Worm (Caenorhabditis elegans) whole organism, L1 larva: ENCODE data around the gene str-90.

Experiments used
- ama-1 ChIP-seq: fragments of 150-350 bp; optimal IDR thresholded peaks from 2 replicates; lab custom pipeline; 2014
- ces-1 ChIP-seq: fragments of 150-350 bp; optimal IDR thresholded peaks from 2 replicates; lab custom pipeline; 2014; ENCODE audit warnings: missing biosample characterization, missing genetic modification reagents, missing genetic modification characterization
- lin-13 ChIP-seq: fragments of 150-350 bp; optimal IDR thresholded peaks from 2 replicates; lab custom pipeline; 2014; ENCODE audit warnings: missing biosample characterization, missing genetic modification reagents, missing genetic modification characterization
- lir-3 ChIP-seq: sonication (generic microtip); optimal IDR thresholded peaks from 2 replicates; lab custom pipeline; 2016; ENCODE audit warnings: mild to moderate bottlenecking, missing genetic modification characterization, moderate library complexity, missing compliant biosample characterization; ENCODE audit not compliant: poor library complexity
- mdl-1 ChIP-seq, 2 experiments: fragments of 150-350 bp; optimal IDR thresholded peaks; 2 replicates each; lab custom pipeline; 2014 to 2017; ENCODE audit warnings: missing biosample characterization in 2 of 2, missing genetic modification characterization in 2 of 2, inconsistent platforms in 1 of 2
- nhr-19 ChIP-seq: fragments of 200-800 bp; sonication (Bioruptor generic); conservative IDR thresholded peaks from 2 replicates; pipeline ENCODE4 v1.3.6; 2022; ENCODE audit warnings: missing genetic modification characterization, missing compliant biosample characterization
- nhr-28 ChIP-seq: fragments of 150-350 bp; optimal IDR thresholded peaks from 2 replicates; lab custom pipeline; 2014; ENCODE audit warnings: missing biosample characterization, missing genetic modification characterization
- nhr-71 ChIP-seq: sonication (generic microtip); optimal IDR thresholded peaks from 2 replicates; lab custom pipeline; 2016; ENCODE audit warnings: mild to moderate bottlenecking, missing genetic modification characterization, moderate library complexity, missing compliant biosample characterization
- pqm-1 ChIP-seq: sonication (generic microtip); optimal IDR thresholded peaks from 3 replicates; lab custom pipeline; 2017; ENCODE audit warnings: missing biosample characterization, missing genetic modification characterization
- tlp-1 ChIP-seq: fragments of 150-350 bp; optimal IDR thresholded peaks from 2 replicates; lab custom pipeline; 2014; ENCODE audit warnings: missing biosample characterization, missing genetic modification characterization

ce11 chrV:8145329-8145728 is 42.3 kb downstream of the str-90 start, which contains the start of gene D1014.13:
- no peak for TF ChIP-seq lin-13
- no peak for TF ChIP-seq nhr-19 (GFP tag; lab: Robert Waterston, UW)
- no peak for TF ChIP-seq mdl-1 (tag; optimal IDR thresholded peaks at IDR 0.05; lab: Kevin White, UChicago)
- TF ChIP-seq tlp-1, result no peak
- TF ChIP-seq nhr-28 (tag; lab: Kevin White, UChicago), result no peak
- TF ChIP-seq pqm-1 (tag; lab: Kevin White, UChicago), result no peak
- no peak for TF ChIP-seq lir-3 (tag; lab: Kevin White, UChicago)
- TF ChIP-seq ama-1, result no peak
- no peak for TF ChIP-seq ces-1
- no peak for TF ChIP-seq nhr-71 (tag; lab: Kevin White, UChicago)
